Worm (Caenorhabditis elegans) whole organism, young adult: ENCODE measurements around the gene tag-342.

ENCODE experiments used
- B0019.2 ChIP-seq: fragments of 200-800 bp; sonication (Bioruptor generic); conservative IDR thresholded peaks from 2 replicates; pipeline ENCODE4 v1.3.6; 2022; ENCODE audit warnings: missing genetic modification reagents, missing genetic modification characterization, missing compliant biosample characterization
- B0261.1 ChIP-seq: sonication (generic microtip); optimal IDR thresholded peaks from 2 replicates; lab custom pipeline; 2016; ENCODE audit warnings: mild to moderate bottlenecking, missing genetic modification characterization, moderate library complexity, missing compliant biosample characterization
- F10E7.11 ChIP-seq: sonication (generic microtip); optimal IDR thresholded peaks from 2 replicates; lab custom pipeline; 2017; ENCODE audit warnings: mild to moderate bottlenecking, missing genetic modification characterization, moderate library complexity, missing compliant biosample characterization
- F39B2.1 ChIP-seq: fragments of 200-800 bp; sonication (Bioruptor generic); IDR thresholded peaks from 2 replicates; pipeline ENCODE4 v1.3.6; 2022; ENCODE audit warnings: missing genetic modification reagents, missing genetic modification characterization, missing compliant biosample characterization
- F55B11.4 ChIP-seq: sonication (generic microtip); optimal IDR thresholded peaks from 2 replicates; lab custom pipeline; 2016; ENCODE audit warnings: missing compliant biosample characterization, missing genetic modification characterization, borderline replicate concordance; ENCODE audit not compliant: insufficient read depth
- F57A8.1 ChIP-seq: fragments of 200-800 bp; sonication (Bioruptor generic); optimal IDR thresholded peaks from 2 replicates; lab custom pipeline; 2018; ENCODE audit warnings: mild to moderate bottlenecking, missing genetic modification characterization, moderate library complexity, missing compliant biosample characterization
- K11D2.4 ChIP-seq: fragments of 200-800 bp; sonication (Bioruptor generic); IDR thresholded peaks from 2 replicates; pipeline ENCODE4 v1.3.6; 2022; ENCODE audit warnings: missing genetic modification reagents, missing genetic modification characterization, missing compliant biosample characterization
- Y53G8AR.9 ChIP-seq: fragments of 200-800 bp; sonication (Bioruptor generic); conservative IDR thresholded peaks from 2 replicates; pipeline ENCODE4 v1.3.6; 2022; ENCODE audit warnings: missing genetic modification reagents, missing genetic modification characterization, missing compliant biosample characterization
- Y56A3A.18 ChIP-seq: fragments of 200-800 bp; sonication (Bioruptor generic); IDR thresholded peaks from 2 replicates; pipeline ENCODE4 v1.3.6; 2022; ENCODE audit warnings: missing genetic modification reagents, missing genetic modification characterization, missing compliant biosample characterization
- Y67H2A.10 ChIP-seq: fragments of 200-800 bp; sonication (Bioruptor generic); conservative IDR thresholded peaks from 2 replicates; pipeline ENCODE4 v1.3.6; 2022; ENCODE audit warnings: missing genetic modification reagents, missing genetic modification characterization, missing compliant biosample characterization
- ZK185.1 ChIP-seq: sonication (generic microtip); optimal IDR thresholded peaks from 2 replicates; lab custom pipeline; 2016; ENCODE audit warnings: mild to moderate bottlenecking, missing genetic modification characterization, missing compliant biosample characterization; ENCODE audit not compliant: poor library complexity, severe bottlenecking
- aptf-3 ChIP-seq: fragments of 200-800 bp; sonication (Bioruptor generic); IDR thresholded peaks from 2 replicates; pipeline ENCODE4 v1.3.6; 2022; ENCODE audit warnings: missing genetic modification characterization, missing compliant biosample characterization
- athp-1 ChIP-seq: sonication (generic microtip); optimal IDR thresholded peaks from 2 replicates; lab custom pipeline; 2017; ENCODE audit warnings: mild to moderate bottlenecking, missing genetic modification characterization, missing compliant biosample characterization
- bed-1 ChIP-seq: fragments of 200-800 bp; sonication (Bioruptor generic); IDR thresholded peaks from 2 replicates; pipeline ENCODE4 v1.3.6; 2022; ENCODE audit warnings: missing genetic modification reagents, missing genetic modification characterization, missing compliant biosample characterization
- cebp-1 ChIP-seq, 2 experiments: fragments of 200-800 bp in 1 of 2; sonication (Bioruptor generic) in 1 of 2; sonication (generic microtip) in 1 of 2; IDR thresholded peaks in 1 of 2; optimal IDR thresholded peaks in 1 of 2; 2 replicates each; pipeline versions ENCODE4 v1.3.6 to Lab custom; 2017 to 2022; ENCODE audit warnings: missing compliant biosample characterization in 2 of 2, missing genetic modification characterization in 2 of 2, mild to moderate bottlenecking in 1 of 2, missing genetic modification reagents in 1 of 2, moderate library complexity in 1 of 2
- cebp-2 ChIP-seq: fragments of 200-800 bp; sonication (Bioruptor generic); IDR thresholded peaks from 2 replicates; pipeline ENCODE4 v1.3.6; 2022; ENCODE audit warnings: missing genetic modification characterization, missing compliant biosample characterization
- ceh-100 ChIP-seq: fragments of 200-800 bp; sonication (Bioruptor generic); IDR thresholded peaks from 2 replicates; pipeline ENCODE4 v1.3.6; 2022; ENCODE audit warnings: missing genetic modification reagents, missing genetic modification characterization, missing compliant biosample characterization
- ceh-58 ChIP-seq: fragments of 200-800 bp; sonication (Bioruptor generic); IDR thresholded peaks from 2 replicates; pipeline ENCODE4 v1.3.6; 2022; ENCODE audit warnings: missing genetic modification characterization, missing compliant biosample characterization
- ceh-91 ChIP-seq: fragments of 200-800 bp; sonication (Bioruptor generic); IDR thresholded peaks from 2 replicates; pipeline ENCODE4 v1.3.6; 2022; ENCODE audit warnings: missing genetic modification reagents, missing genetic modification characterization, missing compliant biosample characterization
- dox-1 ChIP-seq: fragments of 200-800 bp; sonication (Bioruptor generic); IDR thresholded peaks from 2 replicates; pipeline ENCODE4 v1.3.6; 2022; ENCODE audit warnings: missing genetic modification reagents, missing genetic modification characterization, missing compliant biosample characterization
- efl-1 ChIP-seq: fragments of 150-350 bp; optimal IDR thresholded peaks from 2 replicates; lab custom pipeline; 2014; ENCODE audit warnings: missing biosample characterization, missing genetic modification reagents, missing genetic modification characterization
- egl-18 ChIP-seq: fragments of 200-800 bp; sonication (Bioruptor generic); IDR thresholded peaks from 2 replicates; pipeline ENCODE4 v1.3.6; 2022; ENCODE audit warnings: missing genetic modification reagents, missing genetic modification characterization, missing compliant biosample characterization
- gei-17 ChIP-seq: fragments of 200-800 bp; sonication (Bioruptor generic); optimal IDR thresholded peaks from 2 replicates; lab custom pipeline; 2018; ENCODE audit warnings: mild to moderate bottlenecking, missing genetic modification characterization, missing compliant biosample characterization
- him-1 ChIP-seq: sonication (generic microtip); optimal IDR thresholded peaks from 2 replicates; lab custom pipeline; 2016; ENCODE audit warnings: missing genotype, missing genetic modification reagents, missing genetic modification characterization, missing compliant biosample characterization
- hlh-12 ChIP-seq: sonication (generic microtip); optimal IDR thresholded peaks from 2 replicates; lab custom pipeline; 2016; ENCODE audit warnings: missing genetic modification characterization, missing compliant biosample characterization
- hrde-1 ChIP-seq: sonication (generic microtip); optimal IDR thresholded peaks from 2 replicates; lab custom pipeline; 2016; ENCODE audit warnings: missing genetic modification characterization, mild to moderate bottlenecking, missing compliant biosample characterization, moderate library complexity, missing genotype, missing genetic modification reagents, borderline replicate concordance
- let-607 ChIP-seq, 2 experiments: fragments of 200-800 bp in 1 of 2; sonication (Bioruptor generic) in 1 of 2; sonication (generic microtip) in 1 of 2; optimal IDR thresholded peaks; 2 replicates each; lab custom pipeline; 2016 to 2018; ENCODE audit warnings: mild to moderate bottlenecking in 2 of 2, missing compliant biosample characterization in 2 of 2, missing genetic modification characterization in 2 of 2, moderate library complexity in 2 of 2, missing genotype in 1 of 2
- lin-35 ChIP-seq, 3 experiments: fragments of 150-350 bp in 2 of 3; sonication (generic microtip) in 1 of 3; optimal IDR thresholded peaks; 2 replicates each; lab custom pipeline; 2014 to 2018; ENCODE audit warnings: missing biosample characterization in 3 of 3, missing genetic modification characterization in 3 of 3, missing genetic modification reagents in 3 of 3
- lin-40 ChIP-seq: sonication (generic microtip); optimal IDR thresholded peaks from 2 replicates; lab custom pipeline; 2016; ENCODE audit warnings: missing genetic modification characterization, mild to moderate bottlenecking, missing compliant biosample characterization, missing genotype, missing genetic modification reagents
- lin-54 ChIP-seq: fragments of 200-800 bp; sonication (Bioruptor generic); optimal IDR thresholded peaks from 2 replicates; lab custom pipeline; 2018; ENCODE audit warnings: mild to moderate bottlenecking, missing genetic modification characterization, missing compliant biosample characterization
- lsl-1 ChIP-seq: fragments of 200-800 bp; sonication (Bioruptor generic); optimal IDR thresholded peaks from 2 replicates; lab custom pipeline; 2018; ENCODE audit warnings: mild to moderate bottlenecking, missing genetic modification characterization, moderate library complexity, missing compliant biosample characterization
- madf-3 ChIP-seq: fragments of 200-800 bp; sonication (Bioruptor generic); IDR thresholded peaks from 2 replicates; pipeline ENCODE4 v1.3.6; 2022; ENCODE audit warnings: missing genetic modification reagents, missing genetic modification characterization, missing compliant biosample characterization
- madf-8 ChIP-seq: fragments of 200-800 bp; sonication (Bioruptor generic); conservative IDR thresholded peaks from 2 replicates; pipeline ENCODE4 v1.3.6; 2022; ENCODE audit warnings: missing genetic modification reagents, missing genetic modification characterization, missing compliant biosample characterization
- mcd-1 ChIP-seq: fragments of 200-800 bp; sonication (Bioruptor generic); IDR thresholded peaks from 2 replicates; pipeline ENCODE4 v1.3.6; 2022; ENCODE audit warnings: missing genetic modification reagents, missing genetic modification characterization, missing compliant biosample characterization
- mes-4 ChIP-seq: sonication (generic microtip); optimal IDR thresholded peaks from 2 replicates; lab custom pipeline; 2016; ENCODE audit warnings: missing genotype, missing genetic modification characterization, missing compliant biosample characterization
- mxl-1 ChIP-seq: sonication (generic microtip); optimal IDR thresholded peaks from 2 replicates; lab custom pipeline; 2016; ENCODE audit warnings: missing genetic modification characterization, missing compliant biosample characterization
- nhr-27 ChIP-seq: fragments of 200-800 bp; sonication (Bioruptor generic); optimal IDR thresholded peaks from 2 replicates; lab custom pipeline; 2018; ENCODE audit warnings: mild to moderate bottlenecking, missing genetic modification characterization, moderate library complexity, missing compliant biosample characterization
- nhr-80 ChIP-seq: sonication (generic microtip); optimal IDR thresholded peaks from 2 replicates; lab custom pipeline; 2016; ENCODE audit warnings: missing genetic modification characterization, missing compliant biosample characterization
- rec-8 ChIP-seq, 2 experiments: sonication (generic microtip); optimal IDR thresholded peaks; 2 replicates each; lab custom pipeline; 2016; ENCODE audit warnings: mild to moderate bottlenecking in 2 of 2, missing genetic modification characterization in 2 of 2, missing genetic modification reagents in 2 of 2, missing genotype in 2 of 2, missing biosample characterization in 1 of 2, missing compliant biosample characterization in 1 of 2, moderate library complexity in 1 of 2
- repo-1 ChIP-seq: sonication (generic microtip); optimal IDR thresholded peaks from 2 replicates; lab custom pipeline; 2017; ENCODE audit warnings: mild to moderate bottlenecking, missing genetic modification characterization, missing compliant biosample characterization
- snpc-4 ChIP-seq, 5 experiments: fragments of 150-350 bp in 1 of 5; sonication (generic microtip) in 4 of 5; optimal IDR thresholded peaks; 2 replicates each; lab custom pipeline; 2014 to 2018; ENCODE audit warnings: missing genetic modification characterization in 5 of 5, missing biosample characterization in 3 of 5, antibody characterized with exemption in 2 of 5, mild to moderate bottlenecking in 2 of 5, missing compliant biosample characterization in 2 of 5, missing genotype in 2 of 5, moderate library complexity in 2 of 5, missing genetic modification reagents in 1 of 5
- sptf-2 ChIP-seq: fragments of 200-800 bp; sonication (Bioruptor generic); optimal IDR thresholded peaks from 2 replicates; lab custom pipeline; 2018; ENCODE audit warnings: mild to moderate bottlenecking, missing genetic modification characterization, missing compliant biosample characterization
- ztf-22 ChIP-seq: fragments of 200-800 bp; sonication (Bioruptor generic); optimal IDR thresholded peaks from 2 replicates; lab custom pipeline; 2018; ENCODE audit warnings: mild to moderate bottlenecking, missing genetic modification characterization, moderate library complexity, missing compliant biosample characterization
- ztf-26 ChIP-seq: sonication (generic microtip); optimal IDR thresholded peaks from 2 replicates; lab custom pipeline; 2017; ENCODE audit warnings: missing genetic modification characterization, missing compliant biosample characterization

The tag-342 gene

ce11 chrIII:9462785-9463467 is 5.0 kb upstream of the tag-342 start (continued):
- no peak for TF ChIP-seq F55B11.4
- no peak for TF ChIP-seq B0261.1
- TF ChIP-seq lin-35 (GFP tag; optimal IDR thresholded peaks at IDR 0.05; lab: Kevin White, UChicago): no peak
- peak in 1 of 2 experiments; percentile 13 for TF ChIP-seq let-607 (tag; optimal IDR thresholded peaks at IDR 0.05; lab: Kevin White, UChicago)
- no peak for TF ChIP-seq madf-8
- TF ChIP-seq K11D2.4: no peak
- TF ChIP-seq nhr-27 (tag; lab: Kevin White, UChicago): no peak
- no peak for TF ChIP-seq Y56A3A.18 (GFP tag; lab: Robert Waterston, UW)
- TF ChIP-seq aptf-3 (GFP tag; lab: Robert Waterston, UW): no peak
- TF ChIP-seq lsl-1 (GFP tag; lab: Kevin White, UChicago): peak; percentile 1
- no peak for TF ChIP-seq F10E7.11
- TF ChIP-seq nhr-80 (tag; lab: Kevin White, UChicago): no peak
- no peak for TF ChIP-seq mes-4
- peak; percentile 33 for TF ChIP-seq him-1
- TF ChIP-seq F57A8.1 (GFP tag; lab: Kevin White, UChicago): no peak
- no peak for TF ChIP-seq mxl-1 (tag; lab: Kevin White, UChicago)

ce11 chrIII:9465424-9465823 is 2.5 kb upstream of the tag-342 start, which contains the start of gene B0464.9:
TSS of gene B0464.9 (plus strand) at chrIII:9465767.
- TF ChIP-seq mcd-1 (GFP tag; lab: Robert Waterston, UW): peak; percentile 75
- no peak for TF ChIP-seq ztf-26 (tag; lab: Kevin White, UChicago)
- no peak for TF ChIP-seq egl-18 (GFP tag; lab: Robert Waterston, UW)
- TF ChIP-seq cebp-1 (GFP tag; IDR thresholded peaks at IDR 0.05; lab: Robert Waterston, UW): no peak
- peak; percentile 22 for TF ChIP-seq cebp-1 (tag; optimal IDR thresholded peaks at IDR 0.05; lab: Kevin White, UChicago)
- TF ChIP-seq madf-3 (GFP tag; lab: Robert Waterston, UW): no peak
- no peak for TF ChIP-seq ceh-58 (GFP tag; lab: Robert Waterston, UW)
- no peak for TF ChIP-seq sptf-2 (GFP tag; lab: Kevin White, UChicago)
- TF ChIP-seq ceh-91 (GFP tag; lab: Robert Waterston, UW): no peak
- no peak for TF ChIP-seq nhr-80 (tag; lab: Kevin White, UChicago)
- TF ChIP-seq ZK185.1 (tag; lab: Kevin White, UChicago): peak; percentile 84
- peak; percentile 24 for TF ChIP-seq lsl-1 (GFP tag; lab: Kevin White, UChicago)
- TF ChIP-seq rec-8 (tag; optimal IDR thresholded peaks at IDR 0.05; lab: Kevin White, UChicago): peak in 1 of 2 experiments; percentile 29
- no peak for TF ChIP-seq snpc-4 (GFP tag; optimal IDR thresholded peaks at IDR 0.05; lab: Kevin White, UChicago)
- TF ChIP-seq snpc-4 (tag; optimal IDR thresholded peaks at IDR 0.05; lab: Kevin White, UChicago): peak in 1 of 4 experiments; percentile 36
- no peak for TF ChIP-seq cebp-2 (GFP tag; lab: Robert Waterston, UW)
- no peak for TF ChIP-seq hlh-12 (tag; lab: Kevin White, UChicago)
- TF ChIP-seq ztf-22 (GFP tag; lab: Kevin White, UChicago): no peak
- TF ChIP-seq repo-1 (tag; lab: Kevin White, UChicago): no peak
- peak; percentile 46 for TF ChIP-seq lin-54 (GFP tag; lab: Kevin White, UChicago)
- TF ChIP-seq let-607 (tag; optimal IDR thresholded peaks at IDR 0.05; lab: Kevin White, UChicago): peak in 1 of 2 experiments; percentile 50
- no peak for TF ChIP-seq F39B2.1
- TF ChIP-seq madf-8: no peak
- no peak for TF ChIP-seq Y53G8AR.9 (GFP tag; lab: Robert Waterston, UW)
- no peak for TF ChIP-seq bed-1 (GFP tag; lab: Robert Waterston, UW)
- TF ChIP-seq dox-1 (GFP tag; lab: Robert Waterston, UW): 0 out of 2 replicates have a peak, but pooled peaks have one; percentile 9
- peak; percentile 9 for TF ChIP-seq hrde-1 (tag; lab: Kevin White, UChicago)
- TF ChIP-seq athp-1 (tag; lab: Kevin White, UChicago): no peak
- no peak for TF ChIP-seq ceh-100 (GFP tag; lab: Robert Waterston, UW)
- TF ChIP-seq gei-17 (GFP tag; lab: Kevin White, UChicago): no peak
- peak; percentile 33 for TF ChIP-seq lin-40
- TF ChIP-seq efl-1 (GFP tag; lab: Kevin White, UChicago): no peak
- no peak for TF ChIP-seq Y67H2A.10 (GFP tag; lab: Robert Waterston, UW)
- no peak for TF ChIP-seq B0019.2 (GFP tag; lab: Robert Waterston, UW)
- TF ChIP-seq F55B11.4: no peak
